Fruit fly (Drosophila melanogaster): ENCODE measurements around the gene Gen.

DNA sequence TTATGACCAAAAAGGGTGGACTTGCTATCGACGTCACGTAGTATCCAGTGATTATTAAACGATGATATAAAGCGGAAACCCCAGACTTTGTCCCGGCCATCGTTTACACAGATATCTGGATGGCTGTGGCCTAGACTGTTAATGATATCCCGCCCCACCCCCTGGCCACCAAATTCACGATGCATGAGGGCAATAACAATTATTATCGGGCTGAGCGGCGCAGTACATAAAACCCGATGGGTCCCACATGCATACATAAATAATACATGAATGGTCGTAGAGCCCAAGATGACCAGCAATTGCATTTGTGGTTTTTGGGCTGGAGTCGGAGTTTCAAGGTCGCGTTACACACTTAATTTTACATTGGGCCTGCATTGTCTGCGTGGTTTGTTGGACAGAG lies 24.6 kb downstream of the Gen start:
- TF ChIP-seq Dll (optimal IDR thresholded peaks at IDR 0.05) = no peak
- TF ChIP-seq psq (optimal IDR thresholded peaks at IDR 0.05) = no peak
- no peak for TF ChIP-seq CG8478 (optimal IDR thresholded peaks at IDR 0.05)
- no peak for TF ChIP-seq usp (GFP tag; optimal IDR thresholded peaks at IDR 0.05)

Measured in whole organism.